Fruit fly (Drosophila melanogaster) whole organism, embryonic: ENCODE measurements around the gene CG10809.

ENCODE experiments used
- Aef1 ChIP-seq: fragments of 200-800 bp; sonication (Bioruptor generic); IDR thresholded peaks from 3 replicates; pipeline ENCODE4 v1.3.6; 2022; ENCODE audit warnings: missing biosample characterization, missing genetic modification characterization
- CG10462 ChIP-seq: fragments of 200-800 bp; sonication (Bioruptor generic); optimal IDR thresholded peaks from 2 replicates; lab custom pipeline; 2016; ENCODE audit warnings: missing biosample characterization, missing genetic modification characterization
- CG11695 ChIP-seq: fragments of 200-800 bp; sonication (Bioruptor generic); IDR thresholded peaks from 3 replicates; pipeline ENCODE4 v1.3.6; 2022; ENCODE audit warnings: missing biosample characterization, missing genetic modification characterization
- CG11696 ChIP-seq: fragments of 200-800 bp; sonication (Bioruptor generic); IDR thresholded peaks from 2 replicates; pipeline ENCODE4 v1.3.6; 2022; ENCODE audit warnings: missing biosample characterization, missing genetic modification characterization
- CG13624 ChIP-seq: fragments of 200-800 bp; sonication (Bioruptor generic); optimal IDR thresholded peaks from 2 replicates; lab custom pipeline; 2016; ENCODE audit warnings: missing biosample characterization, missing genetic modification characterization
- CG15601 ChIP-seq: fragments of 200-800 bp; sonication (Bioruptor generic); optimal IDR thresholded peaks from 3 replicates; lab custom pipeline; 2019; ENCODE audit warnings: missing biosample characterization, mild to moderate bottlenecking, missing genetic modification characterization, moderate library complexity
- CG17829 ChIP-seq: fragments of 200-800 bp; optimal IDR thresholded peaks from 2 replicates; lab custom pipeline; 2019; ENCODE audit warnings: missing biosample characterization, mild to moderate bottlenecking, missing genetic modification characterization, moderate library complexity
- CG17912 ChIP-seq: fragments of 200-800 bp; sonication (Bioruptor generic); optimal IDR thresholded peaks from 2 replicates; lab custom pipeline; 2018; ENCODE audit warnings: missing biosample characterization, mild to moderate bottlenecking, missing genetic modification characterization
- CG2202 ChIP-seq: fragments of 200-800 bp; sonication (Bioruptor generic); optimal IDR thresholded peaks from 2 replicates; lab custom pipeline; 2018; ENCODE audit warnings: missing biosample characterization, mild to moderate bottlenecking, missing genetic modification characterization
- CG30020 ChIP-seq: fragments of 200-800 bp; optimal IDR thresholded peaks from 2 replicates; lab custom pipeline; 2019; ENCODE audit warnings: missing biosample characterization, mild to moderate bottlenecking, missing genetic modification characterization, moderate library complexity
- CG31365 ChIP-seq: fragments of 200-800 bp; sonication (Bioruptor generic); optimal IDR thresholded peaks from 2 replicates; lab custom pipeline; 2018; ENCODE audit warnings: missing biosample characterization, mild to moderate bottlenecking, missing genetic modification characterization
- CG33213 ChIP-seq: fragments of 200-800 bp; sonication (Bioruptor generic); optimal IDR thresholded peaks from 3 replicates; lab custom pipeline; 2016; ENCODE audit warnings: missing biosample characterization, missing genetic modification characterization
- CG3847 ChIP-seq: fragments of 200-800 bp; sonication (Bioruptor generic); IDR thresholded peaks from 2 replicates; pipeline ENCODE4 v1.3.6; 2022; ENCODE audit warnings: missing biosample characterization, missing genetic modification characterization
- CG6272 ChIP-seq: fragments of 200-800 bp; sonication (Bioruptor generic); IDR thresholded peaks from 2 replicates; pipeline ENCODE4 v1.3.6; 2022; ENCODE audit warnings: missing biosample characterization, missing genetic modification characterization
- CG7786 ChIP-seq: fragments of 200-800 bp; sonication (Bioruptor generic); optimal IDR thresholded peaks from 2 replicates; lab custom pipeline; 2016; ENCODE audit warnings: missing biosample characterization, missing genetic modification characterization
- CG7928 ChIP-seq: fragments of 200-800 bp; sonication (Bioruptor generic); optimal IDR thresholded peaks from 2 replicates; lab custom pipeline; 2017; ENCODE audit warnings: missing biosample characterization, mild to moderate bottlenecking, missing genetic modification characterization
- CG8089 ChIP-seq: fragments of 200-800 bp; sonication (Bioruptor generic); optimal IDR thresholded peaks from 3 replicates; lab custom pipeline; 2016; ENCODE audit warnings: missing biosample characterization, missing genetic modification characterization
- CrebB ChIP-seq: fragments of 200-800 bp; sonication (Bioruptor generic); optimal IDR thresholded peaks from 3 replicates; lab custom pipeline; 2018; ENCODE audit warnings: missing biosample characterization, mild to moderate bottlenecking, missing genetic modification characterization
- Dbx ChIP-seq: fragments of 200-800 bp; sonication (Bioruptor generic); IDR thresholded peaks from 3 replicates; pipeline ENCODE4 v1.3.6; 2022; ENCODE audit warnings: missing biosample characterization, missing genetic modification characterization
- E2f1 ChIP-seq: fragments of 200-800 bp; sonication (Bioruptor generic); IDR thresholded peaks from 2 replicates; pipeline ENCODE4 v1.3.6; 2022; ENCODE audit warnings: missing biosample characterization, missing genetic modification characterization
- E2f2 ChIP-seq: fragments of 200-800 bp; sonication (Bioruptor generic); IDR thresholded peaks from 2 replicates; pipeline ENCODE4 v1.3.6; 2022; ENCODE audit warnings: missing biosample characterization, missing genetic modification characterization
- Fer2 ChIP-seq: fragments of 200-800 bp; sonication (Bioruptor generic); optimal IDR thresholded peaks from 2 replicates; lab custom pipeline; 2018; ENCODE audit warnings: missing biosample characterization, mild to moderate bottlenecking, missing genetic modification characterization, moderate library complexity
- HLH3B ChIP-seq: fragments of 200-800 bp; sonication (Bioruptor generic); IDR thresholded peaks from 2 replicates; pipeline ENCODE4 v1.3.6; 2022; ENCODE audit warnings: missing biosample characterization, missing genetic modification characterization
- Lhr ChIP-seq: fragments of 200-800 bp; sonication (Bioruptor generic); optimal IDR thresholded peaks from 3 replicates; lab custom pipeline; 2017; ENCODE audit warnings: mild to moderate bottlenecking, missing biosample characterization, missing genetic modification reagents, missing genetic modification characterization
- MTF-1 ChIP-seq: fragments of 200-800 bp; sonication (Bioruptor generic); optimal IDR thresholded peaks from 2 replicates; lab custom pipeline; 2018; ENCODE audit warnings: missing biosample characterization, mild to moderate bottlenecking, missing genetic modification characterization, borderline replicate concordance
- Meics ChIP-seq: fragments of 200-800 bp; sonication (Bioruptor generic); optimal IDR thresholded peaks from 2 replicates; lab custom pipeline; 2017; ENCODE audit warnings: missing biosample characterization, mild to moderate bottlenecking, missing genetic modification characterization
- NFAT ChIP-seq: fragments of 200-800 bp; sonication (Bioruptor generic); IDR thresholded peaks from 2 replicates; pipeline ENCODE4 v1.3.6; 2022; ENCODE audit warnings: missing biosample characterization, missing genetic modification characterization
- Pdp1 ChIP-seq, 2 experiments: fragments of 200-800 bp; sonication (Bioruptor generic); optimal IDR thresholded peaks; 3 replicates each; lab custom pipeline; 2016; ENCODE audit warnings: missing biosample characterization in 2 of 2, missing genetic modification characterization in 2 of 2, mild to moderate bottlenecking in 1 of 2, moderate library complexity in 1 of 2
- Ravus ChIP-seq: fragments of 200-800 bp; sonication (Bioruptor generic); IDR thresholded peaks from 2 replicates; pipeline ENCODE4 v1.3.6; 2022; ENCODE audit warnings: missing biosample characterization, missing genetic modification characterization
- Rx ChIP-seq: fragments of 200-800 bp; sonication (Bioruptor generic); IDR thresholded peaks from 2 replicates; pipeline ENCODE4 v1.3.6; 2022; ENCODE audit warnings: missing biosample characterization, missing genetic modification characterization
- Xbp1 ChIP-seq: fragments of 200-800 bp; sonication (Bioruptor generic); optimal IDR thresholded peaks from 3 replicates; lab custom pipeline; 2016; ENCODE audit warnings: missing biosample characterization, mild to moderate bottlenecking, missing genetic modification characterization
- ara ChIP-seq: fragments of 200-800 bp; sonication (Bioruptor generic); IDR thresholded peaks from 2 replicates; pipeline ENCODE4 v1.3.6; 2022; ENCODE audit warnings: missing biosample characterization, missing genetic modification characterization
- bbx ChIP-seq: fragments of 200-800 bp; sonication (Bioruptor generic); IDR thresholded peaks from 2 replicates; pipeline ENCODE4 v1.3.6; 2022; ENCODE audit warnings: missing biosample characterization, missing genetic modification characterization; ENCODE audit not compliant: partially characterized antibody
- bigmax ChIP-seq: fragments of 200-800 bp; sonication (Bioruptor generic); optimal IDR thresholded peaks from 2 replicates; lab custom pipeline; 2018; ENCODE audit warnings: missing biosample characterization, mild to moderate bottlenecking, missing genetic modification characterization
- chm ChIP-seq: fragments of 200-800 bp; sonication (Bioruptor generic); IDR thresholded peaks from 2 replicates; pipeline ENCODE4 v1.3.6; 2022; ENCODE audit warnings: missing biosample characterization, missing genetic modification characterization
- corto ChIP-seq: fragments of 200-800 bp; sonication (Bioruptor generic); optimal IDR thresholded peaks from 2 replicates; lab custom pipeline; 2016; ENCODE audit warnings: missing biosample characterization, mild to moderate bottlenecking, missing genetic modification characterization, moderate library complexity
- crp ChIP-seq, 2 experiments: fragments of 200-800 bp; sonication (Bioruptor generic); optimal IDR thresholded peaks; 2 replicates in 1 of 2; 3 replicates in 1 of 2; lab custom pipeline; 2017; ENCODE audit warnings: missing biosample characterization in 2 of 2, missing genetic modification characterization in 2 of 2, mild to moderate bottlenecking in 1 of 2, moderate library complexity in 1 of 2
- dmrt11E ChIP-seq: fragments of 200-800 bp; sonication (Bioruptor generic); optimal IDR thresholded peaks from 3 replicates; lab custom pipeline; 2018; ENCODE audit warnings: missing biosample characterization, mild to moderate bottlenecking, missing genetic modification characterization, moderate library complexity
- gfzf ChIP-seq: fragments of 200-800 bp; sonication (Bioruptor generic); optimal IDR thresholded peaks from 2 replicates; lab custom pipeline; 2016; ENCODE audit warnings: missing biosample characterization, mild to moderate bottlenecking, missing genetic modification characterization, moderate library complexity
- hbn ChIP-seq: fragments of 200-800 bp; sonication (Bioruptor generic); IDR thresholded peaks from 2 replicates; pipeline ENCODE4 v1.3.6; 2022; ENCODE audit warnings: missing biosample characterization, missing genetic modification characterization; ENCODE audit not compliant: partially characterized antibody
- inv ChIP-seq: fragments of 200-800 bp; sonication (Bioruptor generic); IDR thresholded peaks from 2 replicates; pipeline ENCODE4 v1.3.6; 2022; ENCODE audit warnings: missing biosample characterization, missing genetic modification characterization; ENCODE audit not compliant: partially characterized antibody
- kah ChIP-seq: fragments of 200-800 bp; sonication (Bioruptor generic); optimal IDR thresholded peaks from 2 replicates; lab custom pipeline; 2018; ENCODE audit warnings: missing biosample characterization, mild to moderate bottlenecking, missing genetic modification characterization
- prd ChIP-seq, 3 experiments: fragments of >200 bp in 2 of 3; fragments of 200-800 bp in 1 of 3; sonication (Bioruptor generic) in 1 of 3; optimal IDR thresholded peaks in 2 of 3; IDR thresholded peaks in 1 of 3; 2 replicates in 2 of 3; 3 replicates in 1 of 3; pipeline versions ENCODE4 v1.3.6 to Lab custom; 2017 to 2022; ENCODE audit warnings: missing biosample characterization in 1 of 3, missing genetic modification characterization in 1 of 3
- pum ChIP-seq: fragments of 200-800 bp; sonication (Bioruptor generic); optimal IDR thresholded peaks from 2 replicates; lab custom pipeline; 2016; ENCODE audit warnings: missing biosample characterization, missing genetic modification characterization
- ranshi ChIP-seq: fragments of 200-800 bp; sonication (Bioruptor generic); IDR thresholded peaks from 2 replicates; pipeline ENCODE4 v1.3.6; 2022; ENCODE audit warnings: missing biosample characterization, missing genetic modification characterization
- row ChIP-seq: fragments of 200-800 bp; sonication (Bioruptor generic); IDR thresholded peaks from 3 replicates; pipeline ENCODE4 v1.3.6; 2022; ENCODE audit warnings: missing biosample characterization, missing genetic modification characterization
- seq ChIP-seq: fragments of 200-800 bp; sonication (Bioruptor generic); IDR thresholded peaks from 2 replicates; pipeline ENCODE4 v1.3.6; 2022; ENCODE audit warnings: missing biosample characterization, missing genetic modification characterization
- tin ChIP-seq: fragments of 200-800 bp; sonication (Bioruptor generic); optimal IDR thresholded peaks from 3 replicates; lab custom pipeline; 2016; ENCODE audit warnings: missing biosample characterization, missing genetic modification characterization
- unc-4 ChIP-seq: fragments of 200-800 bp; sonication (Bioruptor generic); IDR thresholded peaks from 2 replicates; pipeline ENCODE4 v1.3.6; 2022; ENCODE audit warnings: missing biosample characterization, missing genetic modification characterization; ENCODE audit not compliant: partially characterized antibody
- zfh1 ChIP-seq: fragments of 200-800 bp; sonication (Bioruptor generic); IDR thresholded peaks from 3 replicates; pipeline ENCODE4 v1.3.6; 2022; ENCODE audit warnings: missing biosample characterization, missing genetic modification characterization

CG10809 gene

dm6 chr3L:9898355-9898754 lies 38.7 kb upstream of the CG10809 start, which contains the start of the genes CG6707 and CG46387 (continued):
- no peak for TF ChIP-seq CG6272
- TF ChIP-seq CG11695 = no peak
- peak; percentile 24; the same call in 1 of the 2 replicates for TF ChIP-seq inv (GFP tag; lab: Robert Waterston, UW)
- no peak for TF ChIP-seq prd (optimal IDR thresholded peaks at IDR 0.05; lab: Kevin White, UChicago)
- peak; percentile 48; the same call in 1 of the 3 replicates for TF ChIP-seq prd (GFP tag; IDR thresholded peaks at IDR 0.05; lab: Robert Waterston, UW)
- TF ChIP-seq Rx (GFP tag; lab: Robert Waterston, UW) = no peak
- TF ChIP-seq bigmax = no peak
- TF ChIP-seq Dbx (GFP tag; lab: Robert Waterston, UW) = peak; percentile 54; the same call in 1 of the 3 replicates
- TF ChIP-seq Fer2 (tag; lab: Kevin White, UChicago) = no peak
- no peak for TF ChIP-seq Ravus (GFP tag; lab: Robert Waterston, UW)
- TF ChIP-seq tin (GFP tag; lab: Kevin White, UChicago) = no peak
- 0 out of 2 replicates have a peak, but pooled peaks have one; percentile 30 for TF ChIP-seq chm (GFP tag; lab: Robert Waterston, UW)
- no peak for TF ChIP-seq CG10462
- no peak for TF ChIP-seq CrebB (tag; lab: Kevin White, UChicago)
- TF ChIP-seq gfzf (GFP tag; lab: Kevin White, UChicago) = peak; percentile 68
- no peak for TF ChIP-seq Aef1 (GFP tag; lab: Robert Waterston, UW)
- TF ChIP-seq unc-4 (GFP tag; lab: Robert Waterston, UW) = 0 out of 2 replicates have a peak, but pooled peaks have one; percentile 12
- no peak for TF ChIP-seq MTF-1 (GFP tag; lab: Kevin White, UChicago)
- TF ChIP-seq CG8089 = no peak
- TF ChIP-seq Pdp1 (GFP tag; optimal IDR thresholded peaks at IDR 0.05; lab: Kevin White, UChicago) = peak in 1 of 2 experiments; percentile 16
- TF ChIP-seq crp (GFP tag; optimal IDR thresholded peaks at IDR 0.05; lab: Kevin White, UChicago) = no peak
- TF ChIP-seq CG33213 (GFP tag; lab: Kevin White, UChicago) = peak; percentile 9
- peak; percentile 72 for TF ChIP-seq Lhr (GFP tag; lab: Kevin White, UChicago)
- TF ChIP-seq CG17912 (GFP tag; lab: Kevin White, UChicago) = no peak
- TF ChIP-seq ara (GFP tag; lab: Robert Waterston, UW) = 0 out of 2 replicates have a peak, but pooled peaks have one; percentile 25
- TF ChIP-seq hbn (GFP tag; lab: Robert Waterston, UW) = no peak
- peak; percentile 61 for TF ChIP-seq E2f2
- peak; percentile 21 for TF ChIP-seq CG30020 (tag; lab: Kevin White, UChicago)
- TF ChIP-seq CG2202 = no peak
- 0 out of 2 replicates have a peak, but pooled peaks have one; percentile 32 for TF ChIP-seq ranshi (GFP tag; lab: Robert Waterston, UW)
- TF ChIP-seq Meics (GFP tag; lab: Kevin White, UChicago) = no peak
- no peak for TF ChIP-seq HLH3B
- TF ChIP-seq dmrt11E = no peak
- TF ChIP-seq NFAT (GFP tag; lab: Robert Waterston, UW) = peak; percentile 62
- TF ChIP-seq pum (GFP tag; lab: Kevin White, UChicago) = peak; percentile 47
- peak; percentile 85 for TF ChIP-seq CG3847 (GFP tag; lab: Robert Waterston, UW)
- TF ChIP-seq CG11696 (GFP tag; lab: Robert Waterston, UW) = no peak
- TF ChIP-seq zfh1 (GFP tag; lab: Robert Waterston, UW) = 0 out of 3 replicates have a peak, but pooled peaks have one; percentile 36
- peak; percentile 86 for TF ChIP-seq CG7928 (GFP tag; lab: Kevin White, UChicago)
- peak; percentile 18; the same call in 1 of the 2 replicates for TF ChIP-seq bbx (GFP tag; lab: Robert Waterston, UW)
- 0 out of 2 replicates have a peak, but pooled peaks have one; percentile 12 for TF ChIP-seq E2f1 (GFP tag; lab: Robert Waterston, UW)
- TF ChIP-seq corto (GFP tag; lab: Kevin White, UChicago) = no peak
- TF ChIP-seq CG15601 (tag; lab: Kevin White, UChicago) = peak; percentile 79
- TF ChIP-seq CG7786 (GFP tag; lab: Kevin White, UChicago) = peak; percentile 3
- TF ChIP-seq CG13624 (GFP tag; lab: Kevin White, UChicago) = peak; percentile 47
- TF ChIP-seq row (GFP tag; lab: Robert Waterston, UW) = peak; percentile 71
- TF ChIP-seq CG17829 (tag; lab: Kevin White, UChicago) = peak; percentile 56
- TF ChIP-seq Xbp1 = peak; percentile 25
- no peak for TF ChIP-seq seq (GFP tag; lab: Robert Waterston, UW)
- no peak for TF ChIP-seq CG31365 (tag; lab: Kevin White, UChicago)
- no peak for TF ChIP-seq kah (GFP tag; lab: Kevin White, UChicago)
